Worm (Caenorhabditis elegans): ENCODE measurements around the gene haf-8.

haf-8 gene

ce11 chrIV:14658054-14658631, 41.6 kb downstream of the haf-8 start, which contains the start of gene anoh-2:
TSS of gene anoh-2 (plus strand) at chrIV:14658308.
- no peak for TF ChIP-seq ceh-36 (tag; optimal IDR thresholded peaks at IDR 0.05)
- no peak for TF ChIP-seq flt-1 (GFP tag; IDR thresholded peaks at IDR 0.05)
- no peak for TF ChIP-seq tbx-11 (GFP tag; IDR thresholded peaks at IDR 0.05)
- no peak for TF ChIP-seq pes-1 (GFP tag; IDR thresholded peaks at IDR 0.05)
- TF ChIP-seq aly-1 (tag; optimal IDR thresholded peaks at IDR 0.05), result no peak
- TF ChIP-seq ceh-13 (GFP tag; optimal IDR thresholded peaks at IDR 0.05), result no peak
- no peak for TF ChIP-seq hnd-1 (tag; optimal IDR thresholded peaks at IDR 0.05)
- TF ChIP-seq tbx-37 (GFP tag; conservative IDR thresholded peaks at IDR 0.05), result no peak

ce11 chrIV:14656573-14657129, 43.1 kb downstream of the haf-8 start, which contains the start of gene Y57G11C.33:
TSS of gene Y57G11C.33 (plus strand) at chrIV:14657079.
- TF ChIP-seq F13C5.2 (tag; optimal IDR thresholded peaks at IDR 0.05) (peak; percentile 14), tra-4 (tag; optimal IDR thresholded peaks at IDR 0.05) (no peak)

- no peak for TF ChIP-seq hmbx-1 (tag; optimal IDR thresholded peaks at IDR 0.05)
- no peak for TF ChIP-seq B0310.2 (tag; optimal IDR thresholded peaks at IDR 0.05)
- no peak for TF ChIP-seq sea-1 (GFP tag; conservative IDR thresholded peaks at IDR 0.05)
- no peak for TF ChIP-seq aly-1 (tag; optimal IDR thresholded peaks at IDR 0.05)
- no peak for TF ChIP-seq hmg-4 (GFP tag; optimal IDR thresholded peaks at IDR 0.05)
Measured at ce11 chrIV:14653066-14653465, 46.7 kb downstream of the haf-8 start, which contains the start of gene talp-3. TSS of gene talp-3 (minus strand) at chrIV:14653380.
